Fruit fly (Drosophila melanogaster): ENCODE measurements around the gene CG1275.

Gene CG1275

DNA sequence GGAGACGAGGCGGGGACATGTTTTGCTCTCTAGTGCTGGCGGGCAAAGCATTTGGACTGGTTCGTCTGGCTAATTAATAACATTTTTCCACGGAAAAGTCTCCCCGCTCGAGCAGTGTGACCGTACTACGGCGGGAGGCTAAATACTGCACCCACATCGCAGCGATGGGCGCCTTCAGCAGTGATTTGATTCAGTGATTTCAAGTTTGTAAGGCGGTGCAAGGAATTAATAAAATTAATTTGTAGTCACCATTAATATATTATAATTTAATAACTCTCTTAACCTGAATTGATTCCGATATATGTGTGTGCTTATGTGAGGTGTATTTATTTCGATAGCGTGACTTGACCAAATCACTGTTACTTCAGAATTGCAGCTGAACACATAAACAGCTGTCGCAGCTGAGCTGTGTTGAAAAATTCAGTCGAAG, 5.3 kb upstream of the CG1275 start, which contains the start of the genes oxt and CG13807 (continued):
- peak; percentile 86 for TF ChIP-seq stwl (tag; optimal IDR thresholded peaks at IDR 0.05)
- no peak for TF ChIP-seq HLHmδ (GFP tag; optimal IDR thresholded peaks at IDR 0.05)
- TF ChIP-seq CG32772 (GFP tag; IDR thresholded peaks at IDR 0.05): peak; percentile 86
- TF ChIP-seq ro (GFP tag; IDR thresholded peaks at IDR 0.05): peak; percentile 52; the same call in 1 of the 2 replicates
- peak; percentile 89 for TF ChIP-seq CG1603 (tag; optimal IDR thresholded peaks at IDR 0.05)
- peak; percentile 63 for TF ChIP-seq nom (GFP tag; optimal IDR thresholded peaks at IDR 0.05)
- TF ChIP-seq CG4707 (GFP tag; optimal IDR thresholded peaks at IDR 0.05): peak; percentile 30
- TF ChIP-seq CG4617 (GFP tag; optimal IDR thresholded peaks at IDR 0.05; ENCODE audit: borderline replicate concordance): peak; percentile 95
- peak; percentile 94 for TF ChIP-seq Vsx1 (GFP tag; optimal IDR thresholded peaks at IDR 0.05)
- peak; percentile 87 for TF ChIP-seq CG10209 (GFP tag; optimal IDR thresholded peaks at IDR 0.05)
- TF ChIP-seq chm (GFP tag; IDR thresholded peaks at IDR 0.05): peak; percentile 81
- peak; percentile 42 for TF ChIP-seq fd102C (GFP tag; optimal IDR thresholded peaks at IDR 0.05)
- no peak; the same call in 1 of the 2 replicates for TF ChIP-seq GATAe (GFP tag; conservative IDR thresholded peaks at IDR 0.05)
- TF ChIP-seq NK7.1 (GFP tag; optimal IDR thresholded peaks at IDR 0.05): no peak
- TF ChIP-seq CG14441 (GFP tag; IDR thresholded peaks at IDR 0.05): peak; percentile 92
- 0 out of 2 replicates have a peak, but pooled peaks have one; percentile 35 for TF ChIP-seq dati (GFP tag; IDR thresholded peaks at IDR 0.05)
- peak; percentile 93 for TF ChIP-seq dysf (GFP tag; IDR thresholded peaks at IDR 0.05)
- no peak for TF ChIP-seq Lpt (GFP tag; optimal IDR thresholded peaks at IDR 0.05)
- TF ChIP-seq lov (optimal IDR thresholded peaks at IDR 0.05): no peak
- peak; percentile 80; the same call in 2 of the 3 replicates for TF ChIP-seq lov (GFP tag; IDR thresholded peaks at IDR 0.05)
- TF ChIP-seq Opbp (GFP tag; IDR thresholded peaks at IDR 0.05; ENCODE audit: partially characterized antibody): no peak
- peak; percentile 44 for TF ChIP-seq CG8359 (GFP tag; optimal IDR thresholded peaks at IDR 0.05; ENCODE audit: borderline replicate concordance)
- TF ChIP-seq B-H1 (GFP tag; IDR thresholded peaks at IDR 0.05): peak; percentile 89
- peak; percentile 82 for TF ChIP-seq ssp (GFP tag; IDR thresholded peaks at IDR 0.05)
- TF ChIP-seq vfl (GFP tag; optimal IDR thresholded peaks at IDR 0.05): peak; percentile 72
- peak; percentile 91 for TF ChIP-seq CG12391 (tag; optimal IDR thresholded peaks at IDR 0.05)
- TF ChIP-seq CG1529 (GFP tag; optimal IDR thresholded peaks at IDR 0.05): peak; percentile 75
- peak; percentile 72 for TF ChIP-seq CG7987 (GFP tag; optimal IDR thresholded peaks at IDR 0.05)
- TF ChIP-seq CG6791 (GFP tag; IDR thresholded peaks at IDR 0.05; ENCODE audit: partially characterized antibody): no peak
- peak; percentile 89 for TF ChIP-seq E2f1 (GFP tag; IDR thresholded peaks at IDR 0.05)
- TF ChIP-seq phol (tag; optimal IDR thresholded peaks at IDR 0.05): peak; percentile 92
- peak; percentile 62 for TF ChIP-seq chn (GFP tag; optimal IDR thresholded peaks at IDR 0.05)
- TF ChIP-seq CG32532 (GFP tag; IDR thresholded peaks at IDR 0.05): peak; percentile 94
- TF ChIP-seq Xbp1 (GFP tag; optimal IDR thresholded peaks at IDR 0.05): peak; percentile 94
- peak; percentile 97 for TF ChIP-seq MBD-R2 (GFP tag; IDR thresholded peaks at IDR 0.05)
- peak; percentile 49 for TF ChIP-seq danr (GFP tag; IDR thresholded peaks at IDR 0.05)
- TF ChIP-seq CG7372 (GFP tag; IDR thresholded peaks at IDR 0.05): peak; percentile 88
- peak; percentile 41 for TF ChIP-seq ab (GFP tag; optimal IDR thresholded peaks at IDR 0.05)
- peak; percentile 93 for TF ChIP-seq CG17361 (GFP tag; IDR thresholded peaks at IDR 0.05)
- peak; percentile 84 for TF ChIP-seq CG18619 (GFP tag; optimal IDR thresholded peaks at IDR 0.05)
- TF ChIP-seq CG6854 (GFP tag; optimal IDR thresholded peaks at IDR 0.05): peak; percentile 39
- peak; percentile 88 for TF ChIP-seq trem (tag; optimal IDR thresholded peaks at IDR 0.05)
- peak; percentile 47; the same call in 1 of the 2 replicates for TF ChIP-seq CG10321 (GFP tag; IDR thresholded peaks at IDR 0.05)
- TF ChIP-seq zfh2 (GFP tag; optimal IDR thresholded peaks at IDR 0.05): peak; percentile 76
- TF ChIP-seq sisA (GFP tag; IDR thresholded peaks at IDR 0.05): peak; percentile 91
- no peak for TF ChIP-seq D19A (tag; optimal IDR thresholded peaks at IDR 0.05)
- peak; percentile 90 for TF ChIP-seq CG10543 (GFP tag; optimal IDR thresholded peaks at IDR 0.05)
- TF ChIP-seq knrl (GFP tag; IDR thresholded peaks at IDR 0.05; ENCODE audit: partially characterized antibody): peak; percentile 18; the same call in 1 of the 3 replicates
- 0 out of 2 replicates have a peak, but pooled peaks have one; percentile 12 for TF ChIP-seq inv (GFP tag; IDR thresholded peaks at IDR 0.05; ENCODE audit: partially characterized antibody)
- TF ChIP-seq Sin3A (optimal IDR thresholded peaks at IDR 0.05): peak; percentile 68
